Fruit fly (Drosophila melanogaster) whole organism, embryonic: ENCODE results near the gene CG31360.

ENCODE experiments used
- Asciz ChIP-seq: fragments of 200-800 bp; sonication (Bioruptor generic); optimal IDR thresholded peaks from 2 replicates; lab custom pipeline; 2017; ENCODE audit warnings: missing biosample characterization, mild to moderate bottlenecking, missing genetic modification characterization, missing genetic modification reagents
- Awh ChIP-seq: fragments of 200-800 bp; sonication (Bioruptor generic); IDR thresholded peaks from 2 replicates; pipeline ENCODE4, ENCODE4 v1.3.6; 2022; ENCODE audit warnings: missing biosample characterization, missing genetic modification characterization
- CG10654 ChIP-seq: fragments of 200-800 bp; sonication (Bioruptor generic); optimal IDR thresholded peaks from 2 replicates; lab custom pipeline; 2016; ENCODE audit warnings: missing biosample characterization, missing genetic modification characterization
- CG11456 ChIP-seq: fragments of 200-800 bp; sonication (Bioruptor generic); IDR thresholded peaks from 3 replicates; pipeline ENCODE4 v1.3.6; 2022; ENCODE audit warnings: missing biosample characterization, missing genetic modification characterization
- CG13424 ChIP-seq: fragments of 200-800 bp; sonication (Bioruptor generic); optimal IDR thresholded peaks from 2 replicates; lab custom pipeline; 2019; ENCODE audit warnings: missing biosample characterization, mild to moderate bottlenecking, missing genetic modification characterization, moderate library complexity
- CG14441 ChIP-seq: fragments of 200-800 bp; sonication (Bioruptor generic); IDR thresholded peaks from 2 replicates; pipeline ENCODE4 v1.3.6; 2022; ENCODE audit warnings: missing biosample characterization, missing genetic modification characterization
- CG15479 ChIP-seq: fragments of 200-800 bp; sonication (Bioruptor generic); optimal IDR thresholded peaks from 3 replicates; lab custom pipeline; 2019; ENCODE audit warnings: missing biosample characterization, mild to moderate bottlenecking, missing genetic modification characterization, moderate library complexity
- CG16863 ChIP-seq: fragments of 200-800 bp; sonication (Bioruptor generic); optimal IDR thresholded peaks from 3 replicates; lab custom pipeline; 2016; ENCODE audit warnings: missing biosample characterization, missing genetic modification characterization
- CG2678 ChIP-seq: fragments of 200-800 bp; sonication (Bioruptor generic); optimal IDR thresholded peaks from 3 replicates; lab custom pipeline; 2019; ENCODE audit warnings: missing biosample characterization, mild to moderate bottlenecking, missing genetic modification characterization, moderate library complexity
- CG3838 ChIP-seq: fragments of 200-800 bp; sonication (Bioruptor generic); optimal IDR thresholded peaks from 3 replicates; lab custom pipeline; 2016; ENCODE audit warnings: missing biosample characterization, missing genetic modification characterization
- CG42726 ChIP-seq: fragments of 200-800 bp; sonication (Bioruptor generic); IDR thresholded peaks from 2 replicates; pipeline ENCODE4 v1.3.6; 2022; ENCODE audit warnings: missing biosample characterization, missing genetic modification characterization; ENCODE audit not compliant: partially characterized antibody
- CG6689 ChIP-seq: fragments of 200-800 bp; sonication (Bioruptor generic); IDR thresholded peaks from 2 replicates; pipeline ENCODE4 v1.3.6; 2022; ENCODE audit warnings: missing biosample characterization, missing genetic modification characterization
- CG6791 ChIP-seq: fragments of 200-800 bp; sonication (Bioruptor generic); IDR thresholded peaks from 3 replicates; pipeline ENCODE4 v1.3.6; 2022; ENCODE audit warnings: missing biosample characterization, missing genetic modification characterization; ENCODE audit not compliant: partially characterized antibody
- CG7357 ChIP-seq: fragments of 200-800 bp; sonication (Bioruptor generic); IDR thresholded peaks from 3 replicates; pipeline ENCODE4 v1.3.6; 2022; ENCODE audit warnings: missing biosample characterization, missing genetic modification characterization
- D19A ChIP-seq: fragments of 200-800 bp; optimal IDR thresholded peaks from 3 replicates; lab custom pipeline; 2019; ENCODE audit warnings: missing biosample characterization, mild to moderate bottlenecking, missing genetic modification characterization, moderate library complexity
- Dbx ChIP-seq: fragments of 200-800 bp; sonication (Bioruptor generic); IDR thresholded peaks from 3 replicates; pipeline ENCODE4 v1.3.6; 2022; ENCODE audit warnings: missing biosample characterization, missing genetic modification characterization
- Hr51 ChIP-seq, 2 experiments: fragments of 200-800 bp; sonication (Bioruptor generic); optimal IDR thresholded peaks; 2 replicates in 1 of 2; 3 replicates in 1 of 2; lab custom pipeline; 2016 to 2018; ENCODE audit warnings: missing biosample characterization in 2 of 2, missing genetic modification characterization in 2 of 2, mild to moderate bottlenecking in 1 of 2, moderate library complexity in 1 of 2
- Max ChIP-seq: fragments of 200-800 bp; sonication (Bioruptor generic); optimal IDR thresholded peaks from 2 replicates; lab custom pipeline; 2016; ENCODE audit warnings: missing biosample characterization, mild to moderate bottlenecking, missing genetic modification characterization
- Meics ChIP-seq: fragments of 200-800 bp; sonication (Bioruptor generic); optimal IDR thresholded peaks from 2 replicates; lab custom pipeline; 2017; ENCODE audit warnings: missing biosample characterization, mild to moderate bottlenecking, missing genetic modification characterization
- Oli ChIP-seq: fragments of 200-800 bp; sonication (Bioruptor generic); optimal IDR thresholded peaks from 2 replicates; lab custom pipeline; 2018; ENCODE audit warnings: missing biosample characterization, mild to moderate bottlenecking, missing genetic modification characterization, moderate library complexity
- Ptx1 ChIP-seq: fragments of 200-800 bp; sonication (Bioruptor generic); IDR thresholded peaks from 2 replicates; pipeline ENCODE4 v1.3.6; 2022; ENCODE audit warnings: missing biosample characterization, missing genetic modification characterization
- Sox102F ChIP-seq: fragments of 200-800 bp; sonication (Bioruptor generic); optimal IDR thresholded peaks from 2 replicates; lab custom pipeline; 2018; ENCODE audit warnings: missing biosample characterization, mild to moderate bottlenecking, missing genetic modification characterization, moderate library complexity
- Stat92E ChIP-seq, 3 experiments: fragments of >200 bp in 2 of 3; fragments of 200-800 bp in 1 of 3; sonication (Bioruptor generic) in 1 of 3; optimal IDR thresholded peaks; 2 replicates each; lab custom pipeline; 2017 to 2019; ENCODE audit warnings: missing biosample characterization in 3 of 3, missing genetic modification characterization in 3 of 3, mild to moderate bottlenecking in 1 of 3, moderate library complexity in 1 of 3
- al ChIP-seq: fragments of 200-800 bp; sonication (Bioruptor generic); IDR thresholded peaks from 2 replicates; pipeline ENCODE4 v1.3.6; 2022; ENCODE audit warnings: missing biosample characterization, missing genetic modification characterization
- bsh ChIP-seq, 2 experiments: fragments of 200-800 bp; sonication (Bioruptor generic); optimal IDR thresholded peaks; 2 replicates each; lab custom pipeline; 2017 to 2018; ENCODE audit warnings: mild to moderate bottlenecking in 2 of 2, missing biosample characterization in 2 of 2, missing genetic modification characterization in 2 of 2, moderate library complexity in 1 of 2
- chinmo ChIP-seq: fragments of 200-800 bp; sonication (Bioruptor generic); IDR thresholded peaks from 4 replicates; pipeline ENCODE4 v1.3.6; 2022; ENCODE audit warnings: missing biosample characterization, missing genetic modification characterization; ENCODE audit not compliant: partially characterized antibody
- corto ChIP-seq: fragments of 200-800 bp; sonication (Bioruptor generic); optimal IDR thresholded peaks from 2 replicates; lab custom pipeline; 2016; ENCODE audit warnings: missing biosample characterization, mild to moderate bottlenecking, missing genetic modification characterization, moderate library complexity
- dan ChIP-seq: fragments of 200-800 bp; sonication (Bioruptor generic); IDR thresholded peaks from 2 replicates; pipeline ENCODE4 v1.3.6; 2022; ENCODE audit warnings: missing biosample characterization, missing genetic modification characterization
- danr ChIP-seq: fragments of 200-800 bp; sonication (Bioruptor generic); IDR thresholded peaks from 2 replicates; pipeline ENCODE4 v1.3.6; 2022; ENCODE audit warnings: missing biosample characterization, missing genetic modification characterization
- dmrt99B ChIP-seq: fragments of 200-800 bp; sonication (Bioruptor generic); optimal IDR thresholded peaks from 2 replicates; lab custom pipeline; 2018; ENCODE audit warnings: missing biosample characterization, mild to moderate bottlenecking, missing genetic modification characterization, moderate library complexity
- ewg ChIP-seq: fragments of 200-800 bp; sonication (Bioruptor generic); optimal IDR thresholded peaks from 3 replicates; lab custom pipeline; 2017; ENCODE audit warnings: mild to moderate bottlenecking, missing biosample characterization, missing genetic modification reagents, missing genetic modification characterization
- fd96Cb ChIP-seq: fragments of 200-800 bp; sonication (Bioruptor generic); optimal IDR thresholded peaks from 2 replicates; lab custom pipeline; 2018; ENCODE audit warnings: missing biosample characterization, mild to moderate bottlenecking, missing genetic modification characterization, moderate library complexity
- gcm2 ChIP-seq: fragments of 200-800 bp; sonication (Bioruptor generic); optimal IDR thresholded peaks from 2 replicates; lab custom pipeline; 2016; ENCODE audit warnings: missing biosample characterization, missing genetic modification characterization
- gem ChIP-seq: fragments of 200-800 bp; sonication (Bioruptor generic); optimal IDR thresholded peaks from 2 replicates; lab custom pipeline; 2019; ENCODE audit warnings: missing biosample characterization, mild to moderate bottlenecking, missing genetic modification characterization, moderate library complexity
- grau ChIP-seq: fragments of 200-800 bp; optimal IDR thresholded peaks from 3 replicates; lab custom pipeline; 2019; ENCODE audit warnings: missing biosample characterization, mild to moderate bottlenecking, missing genetic modification characterization, moderate library complexity
- kni ChIP-seq: fragments of 200-800 bp; sonication (Bioruptor generic); optimal IDR thresholded peaks from 3 replicates; lab custom pipeline; 2017; ENCODE audit warnings: mild to moderate bottlenecking, missing biosample characterization, missing genetic modification reagents, missing genetic modification characterization
- nmo ChIP-seq: fragments of 200-800 bp; sonication (Bioruptor generic); optimal IDR thresholded peaks from 2 replicates; lab custom pipeline; 2018; ENCODE audit warnings: missing biosample characterization, mild to moderate bottlenecking, missing genetic modification characterization, moderate library complexity
- nom ChIP-seq: fragments of 200-800 bp; sonication (Bioruptor generic); optimal IDR thresholded peaks from 2 replicates; lab custom pipeline; 2017; ENCODE audit warnings: missing biosample characterization, missing genetic modification characterization, mild to moderate bottlenecking, moderate library complexity, missing genetic modification reagents
- phol ChIP-seq: fragments of 200-800 bp; sonication (Bioruptor generic); optimal IDR thresholded peaks from 3 replicates; lab custom pipeline; 2018; ENCODE audit warnings: missing biosample characterization, mild to moderate bottlenecking, missing genetic modification characterization, moderate library complexity
- psq ChIP-seq: fragments of 200-800 bp; sonication (Bioruptor generic); optimal IDR thresholded peaks from 2 replicates; lab custom pipeline; 2017; ENCODE audit warnings: missing biosample characterization, missing genetic modification characterization
- rib ChIP-seq: fragments of 200-800 bp; sonication (Bioruptor generic); IDR thresholded peaks from 2 replicates; pipeline ENCODE4 v1.3.6; 2022; ENCODE audit warnings: missing biosample characterization, missing genetic modification characterization
- row ChIP-seq: fragments of 200-800 bp; sonication (Bioruptor generic); IDR thresholded peaks from 3 replicates; pipeline ENCODE4 v1.3.6; 2022; ENCODE audit warnings: missing biosample characterization, missing genetic modification characterization
- trem ChIP-seq: fragments of 200-800 bp; optimal IDR thresholded peaks from 3 replicates; lab custom pipeline; 2019; ENCODE audit warnings: missing biosample characterization, mild to moderate bottlenecking, missing genetic modification characterization, moderate library complexity

The CG31360 gene

DNA sequence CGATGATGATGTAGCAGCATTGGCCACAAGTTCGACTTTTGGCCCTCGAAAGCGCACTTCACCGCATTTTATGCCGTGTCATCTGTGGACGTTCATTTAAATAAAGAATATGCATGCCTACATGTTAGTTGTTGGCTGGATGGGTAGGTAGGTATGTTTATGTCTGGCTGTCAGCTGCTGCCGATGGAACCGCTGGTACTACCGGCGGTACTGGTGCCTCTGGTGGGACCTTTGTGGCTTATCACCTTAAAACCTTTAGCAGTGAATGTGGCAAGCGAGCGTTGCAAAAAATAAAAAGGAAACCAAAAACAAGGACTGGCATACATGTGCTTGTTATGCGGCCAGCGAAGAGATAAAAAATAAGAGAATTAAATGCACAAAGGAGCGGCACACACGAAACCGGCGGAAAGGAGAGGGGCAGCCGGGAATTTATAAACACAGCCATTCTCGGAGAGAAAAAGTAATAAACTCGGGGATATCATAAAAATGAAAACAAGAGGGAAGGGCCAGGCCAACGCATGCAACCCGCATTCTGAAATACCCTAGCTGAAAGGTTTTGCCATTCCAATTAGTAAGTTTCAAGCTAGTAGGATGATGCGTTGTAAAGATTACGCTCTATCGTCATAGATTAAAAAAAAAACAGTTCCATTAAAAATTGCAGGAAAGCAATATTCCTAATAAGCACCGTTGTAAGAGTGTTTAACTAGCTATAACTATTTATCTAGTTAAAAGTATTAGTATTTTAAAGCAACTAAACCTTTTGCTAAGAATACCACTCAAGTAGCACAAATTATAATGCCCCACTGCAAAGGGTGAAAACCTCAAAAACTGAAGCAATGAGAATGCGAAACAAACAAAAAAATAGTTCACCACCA, 17.3 kb downstream of the CG31360 start (continued):
- TF ChIP-seq kni (GFP tag; lab: Kevin White, UChicago), result no peak
- TF ChIP-seq Dbx (GFP tag; lab: Robert Waterston, UW), result no peak
- TF ChIP-seq danr (GFP tag; lab: Robert Waterston, UW), result no peak
- TF ChIP-seq Stat92E (GFP tag; optimal IDR thresholded peaks at IDR 0.05; lab: Kevin White, UChicago), result no peak
- TF ChIP-seq gcm2 (GFP tag; lab: Kevin White, UChicago), result no peak
- TF ChIP-seq chinmo (GFP tag; lab: Robert Waterston, UW), result no peak
- peak in 1 of 2 experiments; percentile 62 for TF ChIP-seq bsh (GFP tag; optimal IDR thresholded peaks at IDR 0.05; lab: Kevin White, UChicago)
- TF ChIP-seq rib (GFP tag; lab: Robert Waterston, UW), result no peak
- TF ChIP-seq CG14441 (GFP tag; lab: Robert Waterston, UW), result no peak
- peak; percentile 10 for TF ChIP-seq psq (GFP tag; lab: Kevin White, UChicago)

DNA sequence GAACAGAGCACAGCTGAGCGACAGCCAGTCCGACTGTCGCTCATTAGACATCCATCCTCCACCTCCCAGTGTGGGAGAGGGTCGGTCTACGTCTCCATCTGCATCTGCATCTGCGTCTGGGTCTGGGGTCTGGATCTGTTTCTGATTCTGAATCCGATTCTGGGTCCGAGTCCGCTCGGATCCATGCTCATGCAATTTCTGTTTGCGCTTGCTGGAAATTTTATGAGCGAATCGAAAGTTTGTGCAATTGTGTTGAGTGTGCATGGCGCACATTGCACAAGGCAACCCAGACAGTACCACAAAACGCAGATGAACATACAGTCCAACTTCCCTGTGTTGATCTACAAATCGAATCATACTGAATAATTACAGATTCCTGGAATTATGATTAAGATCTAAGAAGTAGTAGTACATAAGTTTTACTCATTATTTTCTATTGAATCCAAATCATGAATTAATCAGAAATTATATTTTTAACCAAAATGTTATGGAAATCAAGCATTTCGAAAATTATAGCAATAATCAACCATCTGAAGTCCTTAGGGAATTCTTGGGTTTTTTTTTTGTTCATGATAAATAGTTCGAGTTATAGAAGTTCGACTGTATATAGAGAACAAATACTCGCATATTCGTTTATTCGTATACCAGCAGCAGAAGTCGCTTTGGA, 18.3 kb downstream of the CG31360 start:
- TF ChIP-seq Ptx1 (GFP tag; lab: Robert Waterston, UW) (peak; percentile 35; the same call in 1 of the 2 replicates), chinmo (GFP tag; lab: Robert Waterston, UW) (0 out of 4 replicates have a peak, but pooled peaks have one; percentile 15), D19A (peak; percentile 0), CG6791 (GFP tag; lab: Robert Waterston, UW) (0 out of 3 replicates have a peak, but pooled peaks have one; percentile 20), CG7357 (GFP tag; lab: Robert Waterston, UW) (no peak), Hr51 (GFP tag; optimal IDR thresholded peaks at IDR 0.05; lab: Kevin White, UChicago) (peak in 1 of 2 experiments; percentile 39), dmrt99B (peak; percentile 60), CG42726 (0 out of 2 replicates have a peak, but pooled peaks have one; percentile 19), bsh (GFP tag; optimal IDR thresholded peaks at IDR 0.05; lab: Kevin White, UChicago) (peak in 1 of 2 experiments; percentile 78), CG11456 (GFP tag; lab: Robert Waterston, UW) (no peak), fd96Cb (peak; percentile 15), gem (peak; percentile 60), row (peak; percentile 20; the same call in 2 of the 3 replicates), CG2678 (tag; lab: Kevin White, UChicago) (peak; percentile 39), Meics (GFP tag; lab: Kevin White, UChicago) (no peak), CG10654 (no peak), CG3838 (GFP tag; lab: Kevin White, UChicago) (no peak), grau (peak; percentile 48), nom (GFP tag; lab: Kevin White, UChicago) (peak; percentile 77), CG16863 (GFP tag; lab: Kevin White, UChicago) (no peak), Sox102F (GFP tag; lab: Kevin White, UChicago) (peak; percentile 42), ewg (no peak), trem (tag; lab: Kevin White, UChicago) (peak; percentile 11), CG13424 (tag; lab: Kevin White, UChicago) (peak; percentile 27), CG6689 (GFP tag; lab: Robert Waterston, UW) (peak; percentile 45), Asciz (GFP tag; lab: Kevin White, UChicago) (peak; percentile 4), al (no peak), Awh (GFP tag; lab: Robert Waterston, UW) (0 out of 2 replicates have a peak, but pooled peaks have one; percentile 23), corto (GFP tag; lab: Kevin White, UChicago) (peak; percentile 33), kni (GFP tag; lab: Kevin White, UChicago) (no peak), dan (GFP tag; lab: Robert Waterston, UW) (no peak), CG15479 (peak; percentile 3), nmo (GFP tag; lab: Kevin White, UChicago) (peak; percentile 30), phol (peak; percentile 46), Oli (tag; lab: Kevin White, UChicago) (peak; percentile 40), Max (GFP tag; lab: Kevin White, UChicago) (no peak)
